Fruit fly (Drosophila melanogaster) whole organism, embryonic: ENCODE measurements around the gene CG32847.

ENCODE experiments used
- Blimp-1 ChIP-seq: fragments of 200-800 bp; sonication (Bioruptor generic); optimal IDR thresholded peaks from 3 replicates; lab custom pipeline; 2018; ENCODE audit warnings: missing biosample characterization, missing genetic modification characterization, mild to moderate bottlenecking, moderate library complexity, missing genetic modification reagents
- CG10321 ChIP-seq: fragments of 200-800 bp; sonication (Bioruptor generic); IDR thresholded peaks from 2 replicates; pipeline ENCODE4 v1.3.6; 2022; ENCODE audit warnings: missing biosample characterization, missing genetic modification characterization
- CG11085 ChIP-seq: fragments of 200-800 bp; sonication (Bioruptor generic); IDR thresholded peaks from 2 replicates; pipeline ENCODE4 v1.3.6; 2022; ENCODE audit warnings: missing biosample characterization, missing genetic modification characterization
- CG12659 ChIP-seq: fragments of 200-800 bp; sonication (Bioruptor generic); optimal IDR thresholded peaks from 3 replicates; lab custom pipeline; 2017; ENCODE audit warnings: mild to moderate bottlenecking, missing biosample characterization, missing genetic modification reagents, missing genetic modification characterization
- CG14014 ChIP-seq: fragments of 200-800 bp; sonication (Bioruptor generic); IDR thresholded peaks from 2 replicates; pipeline ENCODE4 v1.3.6; 2022; ENCODE audit warnings: missing biosample characterization, missing genetic modification characterization
- CG15269 ChIP-seq: fragments of 200-800 bp; sonication (Bioruptor generic); optimal IDR thresholded peaks from 2 replicates; lab custom pipeline; 2018; ENCODE audit warnings: missing biosample characterization, mild to moderate bottlenecking, missing genetic modification characterization, moderate library complexity
- CG2116 ChIP-seq: fragments of 200-800 bp; sonication (Bioruptor generic); optimal IDR thresholded peaks from 3 replicates; lab custom pipeline; 2018; ENCODE audit warnings: missing biosample characterization, mild to moderate bottlenecking, missing genetic modification characterization
- CG2120 ChIP-seq: fragments of 200-800 bp; sonication (Bioruptor generic); optimal IDR thresholded peaks from 3 replicates; lab custom pipeline; 2016; ENCODE audit warnings: missing biosample characterization, missing genetic modification characterization
- CG2712 ChIP-seq: fragments of 200-800 bp; optimal IDR thresholded peaks from 3 replicates; lab custom pipeline; 2019; ENCODE audit warnings: missing biosample characterization, mild to moderate bottlenecking, missing genetic modification characterization, moderate library complexity
- CG30403 ChIP-seq: fragments of 200-800 bp; sonication (Bioruptor generic); optimal IDR thresholded peaks from 3 replicates; lab custom pipeline; 2016; ENCODE audit warnings: missing biosample characterization, missing genetic modification characterization
- CG4328 ChIP-seq: fragments of 200-800 bp; sonication (Bioruptor generic); optimal IDR thresholded peaks from 3 replicates; lab custom pipeline; 2017; ENCODE audit warnings: missing biosample characterization, missing genetic modification reagents, missing genetic modification characterization
- CG4820 ChIP-seq: fragments of 200-800 bp; sonication (Bioruptor generic); optimal IDR thresholded peaks from 3 replicates; lab custom pipeline; 2016; ENCODE audit warnings: missing biosample characterization, missing genetic modification characterization
- CG6683 ChIP-seq: fragments of 200-800 bp; sonication (Bioruptor generic); optimal IDR thresholded peaks from 2 replicates; lab custom pipeline; 2017; ENCODE audit warnings: missing biosample characterization, mild to moderate bottlenecking, missing genetic modification characterization, missing genetic modification reagents
- CG7963 ChIP-seq: fragments of 200-800 bp; sonication (Bioruptor generic); IDR thresholded peaks from 3 replicates; pipeline ENCODE4 v1.3.6; 2022; ENCODE audit warnings: missing biosample characterization, missing genetic modification characterization; ENCODE audit not compliant: partially characterized antibody
- CG8281 ChIP-seq: fragments of 200-800 bp; sonication (Bioruptor generic); optimal IDR thresholded peaks from 2 replicates; lab custom pipeline; 2018; ENCODE audit warnings: missing biosample characterization, mild to moderate bottlenecking, missing genetic modification characterization, moderate library complexity
- CG8290 ChIP-seq, 3 experiments: fragments of 200-800 bp; sonication (Bioruptor generic); optimal IDR thresholded peaks; 2 replicates each; lab custom pipeline; 2016 to 2019; ENCODE audit warnings: missing biosample characterization in 3 of 3, missing genetic modification characterization in 3 of 3, mild to moderate bottlenecking in 2 of 3, moderate library complexity in 1 of 3
- CG8388 ChIP-seq: fragments of 200-800 bp; sonication (Bioruptor generic); optimal IDR thresholded peaks from 2 replicates; lab custom pipeline; 2019; ENCODE audit warnings: missing biosample characterization, mild to moderate bottlenecking, missing genetic modification characterization, moderate library complexity
- CG8765 ChIP-seq: fragments of 200-800 bp; sonication (Bioruptor generic); IDR thresholded peaks from 2 replicates; pipeline ENCODE4 v1.3.6; 2022; ENCODE audit warnings: missing biosample characterization, missing genetic modification characterization
- CG9932 ChIP-seq: fragments of 200-800 bp; sonication (Bioruptor generic); IDR thresholded peaks from 2 replicates; pipeline ENCODE4 v1.3.6; 2022; ENCODE audit warnings: missing biosample characterization, missing genetic modification characterization
- CHES-1-like ChIP-seq: fragments of 200-800 bp; sonication (Bioruptor generic); optimal IDR thresholded peaks from 2 replicates; lab custom pipeline; 2016; ENCODE audit warnings: missing biosample characterization, missing genetic modification characterization
- CTCF ChIP-seq: fragments of 200-800 bp; sonication (Bioruptor generic); optimal IDR thresholded peaks from 2 replicates; lab custom pipeline; 2017; ENCODE audit warnings: missing biosample characterization, mild to moderate bottlenecking, missing genetic modification characterization, moderate library complexity
- Eip74EF ChIP-seq, 2 experiments: fragments of 200-800 bp in 1 of 2; fragments of >200 bp in 1 of 2; sonication (Bioruptor generic) in 1 of 2; optimal IDR thresholded peaks; 2 replicates each; lab custom pipeline; 2017 to 2019; ENCODE audit warnings: missing biosample characterization in 2 of 2, missing genetic modification characterization in 2 of 2, mild to moderate bottlenecking in 1 of 2, moderate library complexity in 1 of 2
- H2.0 ChIP-seq: fragments of 200-800 bp; sonication (Bioruptor generic); IDR thresholded peaks from 2 replicates; pipeline ENCODE4 v1.3.6; 2022; ENCODE audit warnings: missing biosample characterization, missing genetic modification characterization
- HLH54F ChIP-seq: fragments of 200-800 bp; sonication (Bioruptor generic); optimal IDR thresholded peaks from 3 replicates; lab custom pipeline; 2016; ENCODE audit warnings: missing biosample characterization, missing genetic modification characterization
- Hmr ChIP-seq: fragments of 200-800 bp; sonication (Bioruptor generic); optimal IDR thresholded peaks from 3 replicates; lab custom pipeline; 2017; ENCODE audit warnings: mild to moderate bottlenecking, missing biosample characterization, missing genetic modification reagents, missing genetic modification characterization
- Sox100B ChIP-seq: fragments of 200-800 bp; sonication (Bioruptor generic); optimal IDR thresholded peaks from 3 replicates; lab custom pipeline; 2018; ENCODE audit warnings: missing biosample characterization, mild to moderate bottlenecking, missing genetic modification characterization
- chinmo ChIP-seq: fragments of 200-800 bp; sonication (Bioruptor generic); IDR thresholded peaks from 4 replicates; pipeline ENCODE4 v1.3.6; 2022; ENCODE audit warnings: missing biosample characterization, missing genetic modification characterization; ENCODE audit not compliant: partially characterized antibody
- ci ChIP-seq: fragments of 200-800 bp; sonication (Bioruptor generic); IDR thresholded peaks from 3 replicates; pipeline ENCODE4 v1.3.6; 2022; ENCODE audit warnings: missing biosample characterization, missing genetic modification characterization
- crol ChIP-seq: fragments of 200-800 bp; sonication (Bioruptor generic); IDR thresholded peaks from 2 replicates; pipeline ENCODE4 v1.3.6; 2022; ENCODE audit warnings: missing biosample characterization, missing genetic modification characterization
- gfzf ChIP-seq: fragments of 200-800 bp; sonication (Bioruptor generic); optimal IDR thresholded peaks from 2 replicates; lab custom pipeline; 2016; ENCODE audit warnings: missing biosample characterization, mild to moderate bottlenecking, missing genetic modification characterization, moderate library complexity
- grn ChIP-seq: fragments of 200-800 bp; sonication (Bioruptor generic); optimal IDR thresholded peaks from 3 replicates; lab custom pipeline; 2017; ENCODE audit warnings: missing biosample characterization, missing genetic modification characterization
- gsb-n ChIP-seq: fragments of 200-800 bp; sonication (Bioruptor generic); optimal IDR thresholded peaks from 3 replicates; lab custom pipeline; 2018; ENCODE audit warnings: missing biosample characterization, mild to moderate bottlenecking, missing genetic modification characterization
- hb ChIP-seq: fragments of 200-800 bp; sonication (Bioruptor generic); IDR thresholded peaks from 3 replicates; pipeline ENCODE4 v1.3.6; 2022; ENCODE audit warnings: missing biosample characterization, missing genetic modification characterization; ENCODE audit not compliant: partially characterized antibody
- lmd ChIP-seq: fragments of 200-800 bp; sonication (Bioruptor generic); IDR thresholded peaks from 2 replicates; pipeline ENCODE4 v1.3.6; 2022; ENCODE audit warnings: missing biosample characterization, missing genetic modification characterization
- mam ChIP-seq: fragments of 200-800 bp; sonication (Bioruptor generic); optimal IDR thresholded peaks from 3 replicates; lab custom pipeline; 2016; ENCODE audit warnings: missing biosample characterization, missing genetic modification characterization
- nmo ChIP-seq: fragments of 200-800 bp; sonication (Bioruptor generic); optimal IDR thresholded peaks from 2 replicates; lab custom pipeline; 2018; ENCODE audit warnings: missing biosample characterization, mild to moderate bottlenecking, missing genetic modification characterization, moderate library complexity
- p53 ChIP-seq: fragments of 200-800 bp; sonication (Bioruptor generic); optimal IDR thresholded peaks from 2 replicates; lab custom pipeline; 2016; ENCODE audit warnings: missing biosample characterization, missing genetic modification characterization
- phol ChIP-seq: fragments of 200-800 bp; sonication (Bioruptor generic); optimal IDR thresholded peaks from 3 replicates; lab custom pipeline; 2018; ENCODE audit warnings: missing biosample characterization, mild to moderate bottlenecking, missing genetic modification characterization, moderate library complexity
- prd ChIP-seq, 3 experiments: fragments of >200 bp in 2 of 3; fragments of 200-800 bp in 1 of 3; sonication (Bioruptor generic) in 1 of 3; optimal IDR thresholded peaks in 2 of 3; IDR thresholded peaks in 1 of 3; 2 replicates in 2 of 3; 3 replicates in 1 of 3; pipeline versions ENCODE4 v1.3.6 to Lab custom; 2017 to 2022; ENCODE audit warnings: missing biosample characterization in 1 of 3, missing genetic modification characterization in 1 of 3
- pros ChIP-seq: fragments of 200-800 bp; sonication (Bioruptor generic); optimal IDR thresholded peaks from 3 replicates; lab custom pipeline; 2019; ENCODE audit warnings: missing biosample characterization, mild to moderate bottlenecking, missing genetic modification characterization, moderate library complexity
- ranshi ChIP-seq: fragments of 200-800 bp; sonication (Bioruptor generic); IDR thresholded peaks from 2 replicates; pipeline ENCODE4 v1.3.6; 2022; ENCODE audit warnings: missing biosample characterization, missing genetic modification characterization
- scrt ChIP-seq: fragments of 200-800 bp; sonication (Bioruptor generic); optimal IDR thresholded peaks from 2 replicates; lab custom pipeline; 2018; ENCODE audit warnings: missing biosample characterization, mild to moderate bottlenecking, missing genetic modification characterization, moderate library complexity
- sens ChIP-seq: fragments of 200-800 bp; sonication (Bioruptor generic); peaks from one replicate; lab custom pipeline; 2016; ENCODE audit warnings: missing biosample characterization, missing genetic modification characterization
- sqz ChIP-seq: fragments of 200-800 bp; sonication (Bioruptor generic); optimal IDR thresholded peaks from 3 replicates; lab custom pipeline; 2018; ENCODE audit warnings: missing biosample characterization, mild to moderate bottlenecking, missing genetic modification characterization
- tgo ChIP-seq: fragments of 200-800 bp; sonication (Bioruptor generic); IDR thresholded peaks from 3 replicates; pipeline ENCODE4 v1.3.6; 2022; ENCODE audit warnings: missing biosample characterization, missing genetic modification characterization
- trem ChIP-seq: fragments of 200-800 bp; optimal IDR thresholded peaks from 3 replicates; lab custom pipeline; 2019; ENCODE audit warnings: missing biosample characterization, mild to moderate bottlenecking, missing genetic modification characterization, moderate library complexity
- zen ChIP-seq: fragments of 200-800 bp; sonication (Bioruptor generic); optimal IDR thresholded peaks from 3 replicates; lab custom pipeline; 2018; ENCODE audit warnings: missing biosample characterization, mild to moderate bottlenecking, missing genetic modification characterization, moderate library complexity

CG32847 gene

dm6 chr3L:15141118-15142003, 20.0 kb downstream of the CG32847 start:
- TF ChIP-seq HLH54F (GFP tag; lab: Kevin White, UChicago) (no peak), Eip74EF (GFP tag; optimal IDR thresholded peaks at IDR 0.05; lab: Kevin White, UChicago) (no peak), mam (peak; percentile 9), trem (peak; percentile 5), CG4820 (GFP tag; lab: Kevin White, UChicago) (no peak), CG8290 (GFP tag; optimal IDR thresholded peaks at IDR 0.05; lab: Kevin White, UChicago) (no peak), CG8290 (tag; optimal IDR thresholded peaks at IDR 0.05; lab: Kevin White, UChicago) (peak; percentile 50 to 66), CHES-1-like (GFP tag; lab: Kevin White, UChicago) (peak; percentile 27), gfzf (GFP tag; lab: Kevin White, UChicago) (peak; percentile 3), Hmr (GFP tag; lab: Kevin White, UChicago) (peak; percentile 19), CG4328 (GFP tag; lab: Kevin White, UChicago) (no peak), CG8281 (no peak), CG2116 (peak; percentile 2), CTCF (GFP tag; lab: Kevin White, UChicago) (no peak), Sox100B (no peak), CG15269 (tag; lab: Kevin White, UChicago) (no peak), CG7963 (GFP tag; lab: Robert Waterston, UW) (no peak), p53 (GFP tag; lab: Kevin White, UChicago) (no peak), CG8765 (GFP tag; lab: Robert Waterston, UW) (0 out of 2 replicates have a peak, but pooled peaks have one; percentile 13), CG8388 (GFP tag; lab: Kevin White, UChicago) (no peak), phol (tag; lab: Kevin White, UChicago) (peak; percentile 16), gsb-n (peak; percentile 22), sens (GFP tag; lab: Kevin White, UChicago) (peak; percentile 76), nmo (GFP tag; lab: Kevin White, UChicago) (peak; percentile 26), CG9932 (peak; percentile 64), prd (optimal IDR thresholded peaks at IDR 0.05; lab: Kevin White, UChicago) (no peak), prd (GFP tag; IDR thresholded peaks at IDR 0.05; lab: Robert Waterston, UW) (peak; percentile 45; the same call in 2 of the 3 replicates), hb (GFP tag; lab: Robert Waterston, UW) (no peak), tgo (GFP tag; lab: Robert Waterston, UW) (0 out of 3 replicates have a peak, but pooled peaks have one; percentile 23), sqz (GFP tag; lab: Kevin White, UChicago) (peak; percentile 95), Blimp-1 (GFP tag; lab: Kevin White, UChicago) (peak; percentile 16), pros (GFP tag; lab: Kevin White, UChicago) (peak; percentile 81), ci (peak; percentile 22; the same call in 2 of the 3 replicates), crol (GFP tag; lab: Robert Waterston, UW) (peak; percentile 47), CG12659 (peak; percentile 2), CG6683 (GFP tag; lab: Kevin White, UChicago) (no peak), scrt (GFP tag; lab: Kevin White, UChicago) (peak; percentile 51), chinmo (GFP tag; lab: Robert Waterston, UW) (peak; percentile 80; the same call in 3 of the 4 replicates), zen (tag; lab: Kevin White, UChicago) (peak; percentile 61), CG10321 (peak; percentile 96), grn (peak; percentile 86), CG2120 (GFP tag; lab: Kevin White, UChicago) (peak; percentile 26), H2.0 (0 out of 2 replicates have a peak, but pooled peaks have one; percentile 26), ranshi (GFP tag; lab: Robert Waterston, UW) (0 out of 2 replicates have a peak, but pooled peaks have one; percentile 21), lmd (GFP tag; lab: Robert Waterston, UW) (peak; percentile 30), CG2712 (tag; lab: Kevin White, UChicago) (peak; percentile 56), CG30403 (GFP tag; lab: Kevin White, UChicago) (peak; percentile 59), CG14014 (GFP tag; lab: Robert Waterston, UW) (0 out of 2 replicates have a peak, but pooled peaks have one; percentile 24), CG11085 (GFP tag; lab: Robert Waterston, UW) (0 out of 2 replicates have a peak, but pooled peaks have one; percentile 17)
